Fruit fly (Drosophila melanogaster): ENCODE measurements around the gene Ptpmeg.

Gene Ptpmeg

dm6 chr3L:327833-328232 is at the start of gene Ptpmeg, which contains the start of gene Atac3:
Ptpmeg (plus strand) TSS chr3L:328097.
Atac3 (minus strand) TSS chr3L:327992.
- TF ChIP-seq Ets98B (GFP tag; IDR thresholded peaks at IDR 0.05) (no peak), CG8159 (tag; optimal IDR thresholded peaks at IDR 0.05) (no peak), CG14655 (GFP tag; optimal IDR thresholded peaks at IDR 0.05) (no peak), Pif1B (GFP tag; optimal IDR thresholded peaks at IDR 0.05) (no peak), rn (GFP tag; IDR thresholded peaks at IDR 0.05) (no peak), EcR (GFP tag; optimal IDR thresholded peaks at IDR 0.05) (no peak), CG12605 (GFP tag; IDR thresholded peaks at IDR 0.05) (no peak), Pif1A (GFP tag; optimal IDR thresholded peaks at IDR 0.05) (no peak), CG32121 (GFP tag; IDR thresholded peaks at IDR 0.05) (no peak), CG9948 (tag; optimal IDR thresholded peaks at IDR 0.05) (no peak)

DNA sequence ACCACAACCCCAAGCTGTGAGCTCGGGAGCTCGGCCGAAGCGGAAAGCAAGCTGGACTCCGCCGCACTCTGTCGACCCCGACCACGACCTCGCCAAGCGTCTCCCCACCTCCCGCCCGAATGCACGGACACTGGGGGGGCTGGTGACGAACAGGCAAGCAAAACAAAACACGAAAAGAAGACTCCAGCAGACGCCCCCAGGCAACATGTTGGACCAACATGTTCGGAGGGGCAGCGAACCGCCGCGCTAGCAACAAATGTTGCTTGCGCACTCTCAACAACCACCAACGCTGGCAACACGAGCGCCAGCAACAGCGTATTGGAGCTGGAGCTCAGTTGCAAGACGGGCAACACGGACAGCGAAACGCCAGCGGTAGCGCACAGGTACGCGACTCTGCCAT is 45.6 kb upstream of the Ptpmeg start:
- TF ChIP-seq CG8159 (tag; optimal IDR thresholded peaks at IDR 0.05) (no peak), Snoo (tag; optimal IDR thresholded peaks at IDR 0.05) (no peak), CG15710 (tag; optimal IDR thresholded peaks at IDR 0.05) (no peak), Ets98B (GFP tag; IDR thresholded peaks at IDR 0.05) (peak; percentile 18; the same call in 1 of the 2 replicates), Pif1B (GFP tag; optimal IDR thresholded peaks at IDR 0.05) (no peak), CG8301 (tag; optimal IDR thresholded peaks at IDR 0.05) (no peak), CG34367 (tag; optimal IDR thresholded peaks at IDR 0.05) (no peak), CG32121 (GFP tag; IDR thresholded peaks at IDR 0.05) (no peak), CG9948 (tag; optimal IDR thresholded peaks at IDR 0.05) (no peak), D1 (tag; optimal IDR thresholded peaks at IDR 0.05) (no peak), CG4496 (GFP tag; IDR thresholded peaks at IDR 0.05) (peak; percentile 57; the same call in 2 of the 3 replicates), Pif1A (GFP tag; optimal IDR thresholded peaks at IDR 0.05) (no peak), CG13204 (GFP tag; optimal IDR thresholded peaks at IDR 0.05) (peak; percentile 87), CG17806 (tag; optimal IDR thresholded peaks at IDR 0.05) (no peak), CG14655 (GFP tag; optimal IDR thresholded peaks at IDR 0.05) (no peak), EcR (GFP tag; optimal IDR thresholded peaks at IDR 0.05) (peak; percentile 58), CG12605 (GFP tag; IDR thresholded peaks at IDR 0.05) (peak; percentile 45; the same call in 1 of the 2 replicates), rn (GFP tag; IDR thresholded peaks at IDR 0.05) (no peak), CG10348 (GFP tag; IDR thresholded peaks at IDR 0.05) (no peak), fd96Ca (GFP tag; IDR thresholded peaks at IDR 0.05) (no peak), gl (tag; optimal IDR thresholded peaks at IDR 0.05) (no peak)

- TF ChIP-seq CG17806 (tag; optimal IDR thresholded peaks at IDR 0.05) (no peak), CG13204 (GFP tag; optimal IDR thresholded peaks at IDR 0.05) (no peak), CG34367 (tag; optimal IDR thresholded peaks at IDR 0.05) (no peak), Ets98B (GFP tag; IDR thresholded peaks at IDR 0.05) (no peak; the same call in 1 of the 2 replicates), Pif1B (GFP tag; optimal IDR thresholded peaks at IDR 0.05) (no peak), gl (tag; optimal IDR thresholded peaks at IDR 0.05) (no peak), CG4496 (GFP tag; IDR thresholded peaks at IDR 0.05) (0 out of 3 replicates have a peak, but pooled peaks have one; percentile 31), CG14655 (GFP tag; optimal IDR thresholded peaks at IDR 0.05) (no peak), Pif1A (GFP tag; optimal IDR thresholded peaks at IDR 0.05) (no peak), CG15710 (tag; optimal IDR thresholded peaks at IDR 0.05) (no peak), CG9948 (tag; optimal IDR thresholded peaks at IDR 0.05) (no peak), CG8301 (tag; optimal IDR thresholded peaks at IDR 0.05) (peak; percentile 28), Snoo (tag; optimal IDR thresholded peaks at IDR 0.05) (no peak), CG32121 (GFP tag; IDR thresholded peaks at IDR 0.05) (no peak), CG8159 (tag; optimal IDR thresholded peaks at IDR 0.05) (no peak), CG10348 (GFP tag; IDR thresholded peaks at IDR 0.05) (0 out of 2 replicates have a peak, but pooled peaks have one; percentile 10), EcR (GFP tag; optimal IDR thresholded peaks at IDR 0.05) (peak; percentile 82), fd96Ca (GFP tag; IDR thresholded peaks at IDR 0.05) (no peak), D1 (tag; optimal IDR thresholded peaks at IDR 0.05) (no peak), CG12605 (GFP tag; IDR thresholded peaks at IDR 0.05) (no peak), rn (GFP tag; IDR thresholded peaks at IDR 0.05) (no peak)
Measured at dm6 chr3L:284253-284652, 43.6 kb upstream of the Ptpmeg start.

- TF ChIP-seq CG10348 (GFP tag; IDR thresholded peaks at IDR 0.05) (no peak), CG4496 (GFP tag; IDR thresholded peaks at IDR 0.05) (0 out of 3 replicates have a peak, but pooled peaks have one; percentile 36), fd96Ca (GFP tag; IDR thresholded peaks at IDR 0.05) (no peak), CG13204 (GFP tag; optimal IDR thresholded peaks at IDR 0.05) (no peak), EcR (GFP tag; optimal IDR thresholded peaks at IDR 0.05) (peak; percentile 80)
Measured at dm6 chr3L:291583-292145, 36.2 kb upstream of the Ptpmeg start.

DNA sequence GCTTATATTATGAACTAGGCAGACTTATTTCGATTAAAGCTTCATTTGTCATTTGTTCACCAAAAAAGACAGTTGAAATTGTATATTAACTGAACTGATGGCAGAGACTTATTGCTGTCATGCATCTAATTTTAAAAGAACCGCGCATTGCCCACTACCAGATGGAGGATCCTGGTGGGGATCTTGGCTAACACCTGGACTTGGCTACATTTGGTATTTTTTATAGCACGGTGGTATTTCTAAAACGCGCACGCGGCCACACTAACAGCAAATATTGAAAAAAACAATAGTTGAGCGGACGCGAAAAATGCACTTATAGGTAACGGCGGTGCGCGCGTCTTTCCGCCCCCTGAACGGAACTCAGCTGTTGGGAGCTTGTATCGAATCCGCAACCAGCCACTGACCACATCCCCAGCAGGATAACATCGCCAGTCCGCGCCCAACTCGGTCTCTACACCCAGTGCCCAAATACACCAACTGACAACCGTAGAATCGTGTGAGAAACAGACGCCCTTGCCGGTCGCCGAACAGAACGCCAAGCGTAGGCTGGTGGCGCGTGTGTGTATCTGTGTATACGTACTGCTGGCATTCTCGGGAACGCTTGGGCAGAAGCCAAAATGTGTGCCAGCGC is 35.6 kb upstream of the Ptpmeg start:
- TF ChIP-seq CG13204 (GFP tag; optimal IDR thresholded peaks at IDR 0.05), result peak; percentile 50
- peak; percentile 2 for TF ChIP-seq gl (tag; optimal IDR thresholded peaks at IDR 0.05)
- no peak for TF ChIP-seq CG4496 (GFP tag; IDR thresholded peaks at IDR 0.05)
- no peak for TF ChIP-seq CG10348 (GFP tag; IDR thresholded peaks at IDR 0.05)
- no peak for TF ChIP-seq CG32121 (GFP tag; IDR thresholded peaks at IDR 0.05)
- no peak for TF ChIP-seq EcR (GFP tag; optimal IDR thresholded peaks at IDR 0.05)

DNA sequence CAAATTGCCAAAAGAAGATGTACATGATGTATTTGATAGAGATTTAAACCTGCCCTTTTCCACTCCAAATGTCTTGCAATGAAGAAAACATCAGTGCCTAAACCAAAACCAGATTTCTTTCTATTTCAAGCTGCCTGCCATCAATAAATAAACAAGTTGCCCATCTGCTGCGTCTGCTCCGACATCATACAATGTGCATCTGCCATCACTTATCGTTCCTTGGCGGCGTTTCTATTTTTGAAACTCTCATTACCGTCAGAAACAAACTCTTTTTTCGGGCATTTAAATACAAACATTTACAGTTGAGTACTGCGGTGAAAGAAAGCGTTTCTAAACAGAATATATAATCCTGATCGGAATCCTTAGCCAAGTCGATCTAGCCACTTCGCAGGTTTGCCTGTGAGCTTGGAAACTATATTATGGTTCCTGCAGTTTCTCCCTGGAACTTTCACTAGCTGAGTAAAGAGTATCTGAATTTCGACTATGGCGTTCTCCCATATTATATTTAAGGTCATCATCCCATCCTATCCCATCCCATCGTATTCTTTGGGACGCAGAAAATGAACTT is 33.0 kb upstream of the Ptpmeg start:
- no peak for TF ChIP-seq rn (GFP tag; IDR thresholded peaks at IDR 0.05)
- TF ChIP-seq CG8159 (tag; optimal IDR thresholded peaks at IDR 0.05), result peak; percentile 22
- TF ChIP-seq CG13204 (GFP tag; optimal IDR thresholded peaks at IDR 0.05), result no peak
- no peak for TF ChIP-seq CG32121 (GFP tag; IDR thresholded peaks at IDR 0.05)
- no peak for TF ChIP-seq gl (tag; optimal IDR thresholded peaks at IDR 0.05)
- no peak for TF ChIP-seq Pif1B (GFP tag; optimal IDR thresholded peaks at IDR 0.05)
- no peak for TF ChIP-seq Ets98B (GFP tag; IDR thresholded peaks at IDR 0.05)
- no peak for TF ChIP-seq Snoo (tag; optimal IDR thresholded peaks at IDR 0.05)
- TF ChIP-seq Pif1A (GFP tag; optimal IDR thresholded peaks at IDR 0.05), result no peak
- peak; percentile 40 for TF ChIP-seq EcR (GFP tag; optimal IDR thresholded peaks at IDR 0.05)
- TF ChIP-seq CG34367 (tag; optimal IDR thresholded peaks at IDR 0.05), result no peak
- no peak for TF ChIP-seq D1 (tag; optimal IDR thresholded peaks at IDR 0.05)
- no peak for TF ChIP-seq fd96Ca (GFP tag; IDR thresholded peaks at IDR 0.05)
- no peak for TF ChIP-seq CG9948 (tag; optimal IDR thresholded peaks at IDR 0.05)
- no peak for TF ChIP-seq CG12605 (GFP tag; IDR thresholded peaks at IDR 0.05)
- no peak for TF ChIP-seq CG15710 (tag; optimal IDR thresholded peaks at IDR 0.05)
- TF ChIP-seq CG4496 (GFP tag; IDR thresholded peaks at IDR 0.05), result no peak
- TF ChIP-seq CG10348 (GFP tag; IDR thresholded peaks at IDR 0.05), result no peak
- peak; percentile 24 for TF ChIP-seq CG8301 (tag; optimal IDR thresholded peaks at IDR 0.05)
- TF ChIP-seq CG17806 (tag; optimal IDR thresholded peaks at IDR 0.05), result no peak
- peak; percentile 52 for TF ChIP-seq CG14655 (GFP tag; optimal IDR thresholded peaks at IDR 0.05)

Measured in whole organism, pupa.